Fruit fly (Drosophila melanogaster) Kc167 (cell line): ENCODE results near the gene tws.
A peak's percentile ranks its signal among the peaks of the same experiment; 100 is the strongest.

Source experiments
- Myc ChIP-seq: fragments of >200 bp; optimal IDR thresholded peaks from 2 replicates; lab custom pipeline; 2017; ENCODE audit warnings: missing external identifiers
- Sin3A ChIP-seq: fragments of >200 bp; optimal IDR thresholded peaks from 2 replicates; lab custom pipeline; 2018; ENCODE audit warnings: missing external identifiers
- h ChIP-seq: fragments of >200 bp; optimal IDR thresholded peaks from 3 replicates; lab custom pipeline; 2018; ENCODE audit warnings: missing external identifiers
- insv ChIP-seq: fragments of >200 bp; optimal IDR thresholded peaks from 3 replicates; lab custom pipeline; 2018; ENCODE audit warnings: missing external identifiers
- psq ChIP-seq: fragments of >200 bp; optimal IDR thresholded peaks from 2 replicates; lab custom pipeline; 2017; ENCODE audit warnings: missing external identifiers
- ttk ChIP-seq: sonication (Bioruptor generic); optimal IDR thresholded peaks from 2 replicates; lab custom pipeline; 2017; ENCODE audit warnings: missing external identifiers

Gene tws

dm6 chr3R:10151830-10152513 is 12.4 kb upstream of the tws start, which contains the start of gene CG34303:
CG34303 (minus strand) TSS chr3R:10151880.
- no peak for TF ChIP-seq h (lab: Kevin White, UChicago)

dm6 chr3R:10150555-10150954 is 11.0 kb upstream of the tws start:
- TF ChIP-seq h (lab: Kevin White, UChicago) (no peak), Myc (lab: Kevin White, UChicago) (no peak), ttk (lab: Kevin White, UChicago) (no peak), insv (no peak), Sin3A (lab: Kevin White, UChicago) (no peak), psq (no peak)

- no peak for TF ChIP-seq Sin3A (lab: Kevin White, UChicago)
- no peak for TF ChIP-seq psq
- TF ChIP-seq Myc (lab: Kevin White, UChicago): no peak
- TF ChIP-seq h (lab: Kevin White, UChicago): no peak
- no peak for TF ChIP-seq insv
- TF ChIP-seq ttk (lab: Kevin White, UChicago): no peak
Measured at dm6 chr3R:10149667-10150398, 10.3 kb upstream of the tws start.

- no peak for TF ChIP-seq psq
Measured at dm6 chr3R:10148376-10148887, 8.9 kb upstream of the tws start.

dm6 chr3R:10147176-10147575 is 7.6 kb upstream of the tws start:
- TF ChIP-seq Sin3A (lab: Kevin White, UChicago): no peak
- no peak for TF ChIP-seq Myc (lab: Kevin White, UChicago)
- no peak for TF ChIP-seq insv
- TF ChIP-seq ttk (lab: Kevin White, UChicago): no peak
- TF ChIP-seq h (lab: Kevin White, UChicago): no peak
- TF ChIP-seq psq: no peak

dm6 chr3R:10144103-10144998 is 4.8 kb upstream of the tws start, which contains the start of the genes TAF1B and Invadolysin:
TAF1B (minus strand) TSS chr3R:10144184.
Invadolysin (plus strand) TSS chr3R:10144668.
- TF ChIP-seq ttk (lab: Kevin White, UChicago) (no peak), Myc (lab: Kevin White, UChicago) (no peak), h (lab: Kevin White, UChicago) (no peak), psq (no peak), insv (no peak), Sin3A (lab: Kevin White, UChicago) (no peak)

dm6 chr3R:10142770-10143169 is 3.2 kb upstream of the tws start, which contains the start of gene CG42759:
CG42759 (plus strand) TSS chr3R:10143070.
- no peak for TF ChIP-seq ttk (lab: Kevin White, UChicago)
- TF ChIP-seq h (lab: Kevin White, UChicago): no peak
- TF ChIP-seq Myc (lab: Kevin White, UChicago): no peak
- no peak for TF ChIP-seq psq
- no peak for TF ChIP-seq insv
- TF ChIP-seq Sin3A (lab: Kevin White, UChicago): no peak

- TF ChIP-seq ttk (lab: Kevin White, UChicago) (no peak), insv (no peak), psq (no peak), Sin3A (lab: Kevin White, UChicago) (no peak), Myc (lab: Kevin White, UChicago) (no peak), h (lab: Kevin White, UChicago) (no peak)
Measured at dm6 chr3R:10138900-10139299, 672 bp downstream of the tws start.

dm6 chr3R:10137801-10138200 is 1.8 kb downstream of the tws start:
- TF ChIP-seq insv (no peak), h (lab: Kevin White, UChicago) (no peak), Myc (lab: Kevin White, UChicago) (no peak), ttk (lab: Kevin White, UChicago) (no peak), Sin3A (lab: Kevin White, UChicago) (no peak), psq (no peak)

dm6 chr3R:10135011-10135410 is 4.6 kb downstream of the tws start:
- no peak for TF ChIP-seq Sin3A (lab: Kevin White, UChicago)
- no peak for TF ChIP-seq ttk (lab: Kevin White, UChicago)
- no peak for TF ChIP-seq insv

- no peak for TF ChIP-seq h (lab: Kevin White, UChicago)
- no peak for TF ChIP-seq insv
- peak; percentile 23 for TF ChIP-seq psq
- TF ChIP-seq Sin3A (lab: Kevin White, UChicago): no peak
- TF ChIP-seq ttk (lab: Kevin White, UChicago): no peak
- TF ChIP-seq Myc (lab: Kevin White, UChicago): no peak
Measured at dm6 chr3R:10134341-10134668, 5.3 kb downstream of the tws start.
